Fruit fly (Drosophila melanogaster) whole organism, adult: ENCODE data around the gene Tpi.

Experiments used
- CG11617 ChIP-seq: fragments of 200-800 bp; sonication (Bioruptor generic); optimal IDR thresholded peaks from 2 replicates; lab custom pipeline; 2017; ENCODE audit warnings: mild to moderate bottlenecking, missing biosample characterization, missing genetic modification reagents, missing genetic modification characterization
- CG12768 ChIP-seq: fragments of 200-800 bp; sonication (Bioruptor generic); optimal IDR thresholded peaks from 2 replicates; lab custom pipeline; 2017; ENCODE audit warnings: missing biosample characterization, missing genetic modification characterization, mild to moderate bottlenecking, moderate library complexity, missing genetic modification reagents
- CG14711 ChIP-seq: fragments of 200-800 bp; sonication (Bioruptor generic); optimal IDR thresholded peaks from 2 replicates; lab custom pipeline; 2018; ENCODE audit warnings: missing biosample characterization, mild to moderate bottlenecking, missing genetic modification characterization, moderate library complexity
- CG1620 ChIP-seq: fragments of 200-800 bp; sonication (Bioruptor generic); optimal IDR thresholded peaks from 2 replicates; lab custom pipeline; 2016; ENCODE audit warnings: missing biosample characterization, missing genetic modification characterization
- CG33017 ChIP-seq: fragments of 200-800 bp; sonication (Bioruptor generic); optimal IDR thresholded peaks from 2 replicates; lab custom pipeline; 2018; ENCODE audit warnings: missing biosample characterization, mild to moderate bottlenecking, missing genetic modification characterization, moderate library complexity
- CG5204 ChIP-seq: fragments of 200-800 bp; sonication (Bioruptor generic); optimal IDR thresholded peaks from 2 replicates; lab custom pipeline; 2016; ENCODE audit warnings: missing biosample characterization, missing genetic modification characterization
- CG7045 ChIP-seq: fragments of 200-800 bp; sonication (Bioruptor generic); optimal IDR thresholded peaks from 2 replicates; lab custom pipeline; 2017; ENCODE audit warnings: missing biosample characterization, mild to moderate bottlenecking, missing genetic modification characterization
- CG7101 ChIP-seq: fragments of 200-800 bp; sonication (Bioruptor generic); optimal IDR thresholded peaks from 2 replicates; lab custom pipeline; 2018; ENCODE audit warnings: missing biosample characterization, mild to moderate bottlenecking, missing genetic modification characterization, moderate library complexity
- Clk ChIP-seq: fragments of 200-800 bp; sonication (Bioruptor generic); optimal IDR thresholded peaks from 2 replicates; lab custom pipeline; 2017; ENCODE audit warnings: missing biosample characterization, missing genetic modification characterization
- Crg-1 ChIP-seq: fragments of 200-800 bp; sonication (Bioruptor generic); optimal IDR thresholded peaks from 2 replicates; lab custom pipeline; 2016; ENCODE audit warnings: missing biosample characterization, missing genetic modification characterization
- Hr96 ChIP-seq: fragments of 200-800 bp; sonication (Bioruptor generic); optimal IDR thresholded peaks from 2 replicates; lab custom pipeline; 2016; ENCODE audit warnings: missing biosample characterization, missing genetic modification characterization
- Mnt ChIP-seq: fragments of 200-800 bp; sonication (Bioruptor generic); optimal IDR thresholded peaks from 2 replicates; lab custom pipeline; 2016; ENCODE audit warnings: missing biosample characterization, mild to moderate bottlenecking, missing genetic modification characterization
- bab1 ChIP-seq: fragments of 200-800 bp; sonication (Bioruptor generic); optimal IDR thresholded peaks from 3 replicates; lab custom pipeline; 2019; ENCODE audit warnings: missing biosample characterization, mild to moderate bottlenecking, missing genetic modification characterization, moderate library complexity
- cic ChIP-seq: fragments of 200-800 bp; sonication (Bioruptor generic); optimal IDR thresholded peaks from 2 replicates; lab custom pipeline; 2017; ENCODE audit warnings: missing biosample characterization, mild to moderate bottlenecking, missing genetic modification characterization, moderate library complexity
- cnc ChIP-seq, 2 experiments: fragments of >200 bp; optimal IDR thresholded peaks; 2 replicates each; lab custom pipeline; 2017
- kay ChIP-seq: fragments of 200-800 bp; sonication (Bioruptor generic); peaks from one replicate; lab custom pipeline; 2016; ENCODE audit warnings: missing biosample characterization, missing genetic modification characterization, borderline replicate concordance
- ovo ChIP-seq: fragments of 200-800 bp; sonication (Bioruptor generic); optimal IDR thresholded peaks from 2 replicates; lab custom pipeline; 2016; ENCODE audit warnings: missing biosample characterization, missing genetic modification characterization
- pad ChIP-seq: fragments of 200-800 bp; sonication (Bioruptor generic); optimal IDR thresholded peaks from 3 replicates; lab custom pipeline; 2017; ENCODE audit warnings: missing biosample characterization, missing genetic modification characterization, mild to moderate bottlenecking, moderate library complexity, missing genetic modification reagents
- tj ChIP-seq: fragments of 200-800 bp; sonication (Bioruptor generic); optimal IDR thresholded peaks from 3 replicates; lab custom pipeline; 2017; ENCODE audit warnings: missing biosample characterization, mild to moderate bottlenecking, missing genetic modification characterization, moderate library complexity
- toe ChIP-seq: fragments of 200-800 bp; sonication (Bioruptor generic); optimal IDR thresholded peaks from 2 replicates; lab custom pipeline; 2016; ENCODE audit warnings: missing biosample characterization, missing genetic modification characterization

The Tpi gene

dm6 chr3R:30170671-30171667 is 36.6 kb upstream of the Tpi start, which contains the start of gene Rsod:
TSS of gene Rsod (minus strand) at chr3R:30171207.
- TF ChIP-seq Hr96 (GFP tag; lab: Kevin White, UChicago), result no peak
- no peak for TF ChIP-seq CG12768 (GFP tag; lab: Kevin White, UChicago)
- no peak for TF ChIP-seq Crg-1 (GFP tag; lab: Kevin White, UChicago)
- TF ChIP-seq tj (GFP tag; lab: Kevin White, UChicago), result no peak
- no peak for TF ChIP-seq cnc (optimal IDR thresholded peaks at IDR 0.05; lab: Kevin White, UChicago)
- no peak for TF ChIP-seq CG7101 (tag; lab: Kevin White, UChicago)
- no peak for TF ChIP-seq kay (GFP tag; lab: Kevin White, UChicago)
- TF ChIP-seq bab1, result no peak
- no peak for TF ChIP-seq CG33017

- TF ChIP-seq toe (GFP tag; lab: Kevin White, UChicago) (no peak), CG11617 (GFP tag; lab: Kevin White, UChicago) (no peak), CG12768 (GFP tag; lab: Kevin White, UChicago) (no peak), ovo (GFP tag; lab: Kevin White, UChicago) (no peak), CG14711 (tag; lab: Kevin White, UChicago) (no peak), CG1620 (GFP tag; lab: Kevin White, UChicago) (no peak), Crg-1 (GFP tag; lab: Kevin White, UChicago) (no peak), cnc (optimal IDR thresholded peaks at IDR 0.05; lab: Kevin White, UChicago) (no peak)
These were observed 31.9 kb upstream of the Tpi start, which contains the start of gene VhaAC45RP for dm6 chr3R:30166159-30166784. TSS of gene VhaAC45RP (minus strand) at chr3R:30166419.

- TF ChIP-seq tj (GFP tag; lab: Kevin White, UChicago) (no peak), Mnt (no peak), CG7101 (tag; lab: Kevin White, UChicago) (no peak), CG1620 (GFP tag; lab: Kevin White, UChicago) (no peak), CG33017 (no peak), kay (GFP tag; lab: Kevin White, UChicago) (no peak), bab1 (no peak), Crg-1 (GFP tag; lab: Kevin White, UChicago) (no peak), CG7045 (GFP tag; lab: Kevin White, UChicago) (no peak)
These were observed 29.8 kb upstream of the Tpi start for dm6 chr3R:30164162-30164561.

dm6 chr3R:30163228-30163627 is 28.8 kb upstream of the Tpi start:
- TF ChIP-seq CG11617 (GFP tag; lab: Kevin White, UChicago) (no peak), bab1 (no peak), pad (GFP tag; lab: Kevin White, UChicago) (no peak), CG1620 (GFP tag; lab: Kevin White, UChicago) (no peak), toe (GFP tag; lab: Kevin White, UChicago) (no peak), cnc (optimal IDR thresholded peaks at IDR 0.05; lab: Kevin White, UChicago) (no peak)

dm6 chr3R:30160312-30160942 is 26.0 kb upstream of the Tpi start, which contains the start of gene CG11498:
TSS of gene CG11498 (minus strand) at chr3R:30160473.
- TF ChIP-seq CG12768 (GFP tag; lab: Kevin White, UChicago) (no peak), CG1620 (GFP tag; lab: Kevin White, UChicago) (no peak), Mnt (no peak), cic (no peak)

- no peak for TF ChIP-seq Mnt
- TF ChIP-seq Hr96 (GFP tag; lab: Kevin White, UChicago), result no peak
- TF ChIP-seq ovo (GFP tag; lab: Kevin White, UChicago), result no peak
- TF ChIP-seq CG1620 (GFP tag; lab: Kevin White, UChicago), result no peak
- TF ChIP-seq CG7101 (tag; lab: Kevin White, UChicago), result no peak
- no peak for TF ChIP-seq CG7045 (GFP tag; lab: Kevin White, UChicago)
- no peak for TF ChIP-seq Clk (GFP tag; lab: Kevin White, UChicago)
- TF ChIP-seq toe (GFP tag; lab: Kevin White, UChicago), result no peak
- no peak for TF ChIP-seq bab1
- no peak for TF ChIP-seq pad (GFP tag; lab: Kevin White, UChicago)
- no peak for TF ChIP-seq CG12768 (GFP tag; lab: Kevin White, UChicago)
- no peak for TF ChIP-seq cnc (optimal IDR thresholded peaks at IDR 0.05; lab: Kevin White, UChicago)
- TF ChIP-seq cic, result no peak
- no peak for TF ChIP-seq tj (GFP tag; lab: Kevin White, UChicago)
- TF ChIP-seq Crg-1 (GFP tag; lab: Kevin White, UChicago), result no peak
- no peak for TF ChIP-seq CG11617 (GFP tag; lab: Kevin White, UChicago)
- TF ChIP-seq CG14711 (tag; lab: Kevin White, UChicago), result no peak
- no peak for TF ChIP-seq CG33017
- no peak for TF ChIP-seq CG5204 (GFP tag; lab: Kevin White, UChicago)
- no peak for TF ChIP-seq kay (GFP tag; lab: Kevin White, UChicago)
These were observed 19.5 kb upstream of the Tpi start for dm6 chr3R:30153864-30154263.
